Worm (Caenorhabditis elegans): ENCODE measurements around the gene rpl-32.

- TF ChIP-seq nhr-25 (tag; optimal IDR thresholded peaks at IDR 0.05), result peak; percentile 56
- TF ChIP-seq nhr-11 (tag; optimal IDR thresholded peaks at IDR 0.05), result no peak
- no peak for TF ChIP-seq snpc-4 (tag; optimal IDR thresholded peaks at IDR 0.05)
- no peak for TF ChIP-seq nhr-237 (tag; optimal IDR thresholded peaks at IDR 0.05)
- no peak for TF ChIP-seq tbx-2 (tag; optimal IDR thresholded peaks at IDR 0.05)
- no peak for TF ChIP-seq nhr-77 (tag; optimal IDR thresholded peaks at IDR 0.05)
- TF ChIP-seq jun-1 (tag; optimal IDR thresholded peaks at IDR 0.05), result no peak
- TF ChIP-seq ceh-28 (tag; optimal IDR thresholded peaks at IDR 0.05), result no peak
- no peak for TF ChIP-seq ceh-9 (tag; optimal IDR thresholded peaks at IDR 0.05)
- TF ChIP-seq pqm-1 (tag; optimal IDR thresholded peaks at IDR 0.05), result no peak
- no peak for TF ChIP-seq nfya-1 (tag; optimal IDR thresholded peaks at IDR 0.05; ENCODE audit: insufficient read depth)
- no peak for TF ChIP-seq daf-12 (tag; optimal IDR thresholded peaks at IDR 0.05)
Measured at ce11 chrII:9062261-9062948, 5.5 kb upstream of the rpl-32 start.
